Worm (Caenorhabditis elegans): ENCODE measurements around the gene C15B12.1.

Gene C15B12.1

DNA sequence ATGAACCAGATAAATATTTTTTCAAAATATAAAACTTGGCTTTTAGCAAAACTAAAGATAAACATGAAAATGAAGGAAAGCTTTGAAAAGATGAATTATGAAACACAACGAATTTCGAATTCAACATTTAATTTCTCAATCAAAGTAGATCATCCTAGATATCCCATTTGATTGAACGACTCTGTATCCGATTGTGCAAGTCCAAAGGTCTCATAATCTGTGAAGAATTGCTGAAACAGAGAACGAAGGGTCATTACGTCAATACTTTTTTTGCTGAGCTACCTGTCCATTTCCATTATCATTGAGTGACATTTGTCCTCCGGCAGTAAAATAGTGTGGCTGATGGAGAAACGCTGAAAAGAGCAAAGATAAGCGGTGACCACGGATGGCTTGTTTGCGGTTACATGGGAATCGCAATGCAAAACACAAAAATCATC, 46.0 kb downstream of the C15B12.1 start (continued):
- no peak for TF ChIP-seq ceh-79 (tag; optimal IDR thresholded peaks at IDR 0.05)
- TF ChIP-seq F23B12.7 (tag; optimal IDR thresholded peaks at IDR 0.05; ENCODE audit: insufficient read depth) = no peak
- no peak for TF ChIP-seq bed-2 (GFP tag; IDR thresholded peaks at IDR 0.05)
- TF ChIP-seq die-1 (tag; optimal IDR thresholded peaks at IDR 0.05) = no peak
- TF ChIP-seq Y79H2A.3 (GFP tag; conservative IDR thresholded peaks at IDR 0.05) = no peak
- TF ChIP-seq efl-1 (GFP tag; optimal IDR thresholded peaks at IDR 0.05) = no peak
- TF ChIP-seq egl-44 (GFP tag; IDR thresholded peaks at IDR 0.05) = no peak; the same call in 1 of the 2 replicates
- TF ChIP-seq athp-1 (tag; optimal IDR thresholded peaks at IDR 0.05) = no peak
- no peak for TF ChIP-seq F57C9.4 (tag; optimal IDR thresholded peaks at IDR 0.05)
- TF ChIP-seq tbx-9 (tag; optimal IDR thresholded peaks at IDR 0.05; ENCODE audit: borderline replicate concordance) = no peak
- no peak for TF ChIP-seq snpc-4 (GFP tag; optimal IDR thresholded peaks at IDR 0.05)
- no peak for TF ChIP-seq snpc-4 (tag; optimal IDR thresholded peaks at IDR 0.05)
- TF ChIP-seq aptf-2 (GFP tag; conservative IDR thresholded peaks at IDR 0.05) = no peak
- peak; percentile 35; the same call in 1 of the 2 replicates for TF ChIP-seq hmg-1.2 (GFP tag; IDR thresholded peaks at IDR 0.05)
- no peak for TF ChIP-seq madf-8 (GFP tag; conservative IDR thresholded peaks at IDR 0.05)
- TF ChIP-seq lsy-27 (tag; optimal IDR thresholded peaks at IDR 0.05; ENCODE audit: borderline replicate concordance, insufficient read depth) = no peak
- no peak for TF ChIP-seq D2030.7 (GFP tag; IDR thresholded peaks at IDR 0.05)
- peak; percentile 40 for TF ChIP-seq ztf-22 (GFP tag; optimal IDR thresholded peaks at IDR 0.05)
- no peak for TF ChIP-seq Y67H2A.10 (GFP tag; conservative IDR thresholded peaks at IDR 0.05)
- TF ChIP-seq gei-17 (GFP tag; optimal IDR thresholded peaks at IDR 0.05) = peak; percentile 55
- no peak for TF ChIP-seq aptf-3 (GFP tag; IDR thresholded peaks at IDR 0.05)
- TF ChIP-seq ceh-91 (GFP tag; IDR thresholded peaks at IDR 0.05) = no peak
- TF ChIP-seq snpc-1.1 (tag; optimal IDR thresholded peaks at IDR 0.05; ENCODE audit: insufficient read depth) = no peak
- TF ChIP-seq mxl-1 (tag; optimal IDR thresholded peaks at IDR 0.05) = no peak
- peak; percentile 7 for TF ChIP-seq lin-40 (tag; optimal IDR thresholded peaks at IDR 0.05)
- no peak for TF ChIP-seq attf-5 (GFP tag; optimal IDR thresholded peaks at IDR 0.05)
- peak; percentile 14 for TF ChIP-seq madf-10 (tag; optimal IDR thresholded peaks at IDR 0.05)
- TF ChIP-seq K11D2.4 (GFP tag; IDR thresholded peaks at IDR 0.05) = 0 out of 2 replicates have a peak, but pooled peaks have one; percentile 21
- no peak for TF ChIP-seq lir-1 (GFP tag; conservative IDR thresholded peaks at IDR 0.05)
- no peak for TF ChIP-seq F49E8.2 (tag; optimal IDR thresholded peaks at IDR 0.05; ENCODE audit: insufficient read depth)
- TF ChIP-seq egrh-3 (GFP tag; IDR thresholded peaks at IDR 0.05) = no peak
- no peak for TF ChIP-seq lin-35 (GFP tag; optimal IDR thresholded peaks at IDR 0.05)
- 0 out of 2 replicates have a peak, but pooled peaks have one; percentile 24 for TF ChIP-seq sea-2 (GFP tag; IDR thresholded peaks at IDR 0.05)
- peak; percentile 92 for TF ChIP-seq Y53G8AR.9 (GFP tag; conservative IDR thresholded peaks at IDR 0.05)
- TF ChIP-seq C17E4.6 (GFP tag; IDR thresholded peaks at IDR 0.05) = peak; percentile 19; the same call in 1 of the 2 replicates
- TF ChIP-seq ceh-40 (GFP tag; IDR thresholded peaks at IDR 0.05) = no peak
- peak; percentile 41 for TF ChIP-seq ets-4 (GFP tag; optimal IDR thresholded peaks at IDR 0.05)
- TF ChIP-seq nhr-90 (tag; optimal IDR thresholded peaks at IDR 0.05) = peak; percentile 85
- no peak for TF ChIP-seq attf-3 (GFP tag; conservative IDR thresholded peaks at IDR 0.05)
- peak; percentile 36; the same call in 1 of the 2 replicates for TF ChIP-seq hsf-1 (GFP tag; IDR thresholded peaks at IDR 0.05)
- peak; percentile 18 for TF ChIP-seq ZK185.1 (tag; optimal IDR thresholded peaks at IDR 0.05; ENCODE audit: poor library complexity, severe bottlenecking)
- TF ChIP-seq B0336.3 (GFP tag; IDR thresholded peaks at IDR 0.05) = peak; percentile 92
- TF ChIP-seq nhr-27 (tag; optimal IDR thresholded peaks at IDR 0.05) = no peak
- no peak for TF ChIP-seq B0019.2 (GFP tag; conservative IDR thresholded peaks at IDR 0.05)
- TF ChIP-seq let-526 (GFP tag; IDR thresholded peaks at IDR 0.05) = no peak
- no peak for TF ChIP-seq dox-1 (GFP tag; IDR thresholded peaks at IDR 0.05)
- TF ChIP-seq zfh-2 (GFP tag; conservative IDR thresholded peaks at IDR 0.05) = no peak
- TF ChIP-seq unc-62 (GFP tag; optimal IDR thresholded peaks at IDR 0.05) = peak; percentile 66

All from whole organism, young adult.